Worm (Caenorhabditis elegans): Measurements from ENCODE around the gene nep-25.

DNA sequence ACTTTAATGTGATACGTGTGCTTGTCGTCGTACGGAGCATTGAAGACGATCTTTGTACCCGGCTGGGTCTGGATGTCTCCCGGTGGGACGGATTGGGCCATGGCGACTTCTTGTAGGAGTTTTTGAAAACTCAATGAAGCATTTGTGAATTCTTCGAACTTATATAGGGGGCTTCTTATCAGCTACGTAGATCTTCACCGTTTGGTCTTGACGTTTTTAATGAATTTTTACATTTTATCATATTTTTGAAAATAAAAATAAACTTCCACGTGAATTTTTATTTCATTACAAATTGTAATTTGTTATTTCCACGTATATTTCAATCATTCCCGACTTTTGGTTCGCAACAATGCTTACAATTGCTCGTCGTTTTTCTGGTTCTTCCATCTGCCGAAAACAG, 31.8 kb upstream of the nep-25 start, which contains the start of the genes msp-64 and ZK1248.5:
- TF ChIP-seq flt-1 (GFP tag; IDR thresholded peaks at IDR 0.05) (no peak), klf-2 (GFP tag; conservative IDR thresholded peaks at IDR 0.05) (no peak), tab-1 (GFP tag; IDR thresholded peaks at IDR 0.05) (no peak), ztf-23 (GFP tag; IDR thresholded peaks at IDR 0.05) (no peak), ztf-29 (GFP tag; IDR thresholded peaks at IDR 0.05) (no peak), T22C8.4 (GFP tag; IDR thresholded peaks at IDR 0.05) (no peak)

Data from whole organism, midembryonic.